Fruit fly (Drosophila melanogaster) whole organism, prepupa: ENCODE data around the gene CG17776.

ENCODE experiments used
- CG11762 ChIP-seq: fragments of 200-800 bp; sonication (Bioruptor generic); optimal IDR thresholded peaks from 3 replicates; lab custom pipeline; 2016; ENCODE audit warnings: missing biosample characterization, missing genetic modification characterization; ENCODE audit not compliant: insufficient read depth
- CG6854 ChIP-seq: fragments of 200-800 bp; sonication (Bioruptor generic); optimal IDR thresholded peaks from 2 replicates; lab custom pipeline; 2017; ENCODE audit warnings: missing biosample characterization, mild to moderate bottlenecking, missing genetic modification characterization
- CG8119 ChIP-seq: fragments of 200-800 bp; sonication (Bioruptor generic); IDR thresholded peaks from 3 replicates; pipeline ENCODE4 v1.3.6; 2022; ENCODE audit warnings: missing biosample characterization, missing genetic modification characterization
- Hr38 ChIP-seq: sonication (Bioruptor generic); optimal IDR thresholded peaks from 2 replicates; lab custom pipeline; 2016; ENCODE audit warnings: missing biosample characterization, missing genetic modification characterization
- OdsH ChIP-seq: fragments of 200-800 bp; sonication (Bioruptor generic); optimal IDR thresholded peaks from 3 replicates; lab custom pipeline; 2016; ENCODE audit warnings: missing biosample characterization, missing genetic modification characterization
- fd85E ChIP-seq: fragments of 200-800 bp; sonication (Bioruptor generic); optimal IDR thresholded peaks from 3 replicates; lab custom pipeline; 2016; ENCODE audit warnings: missing biosample characterization, missing genetic modification characterization

- TF ChIP-seq CG8119 (GFP tag; lab: Robert Waterston, UW) (peak; percentile 53; the same call in 2 of the 3 replicates), Hr38 (no peak), OdsH (peak; percentile 52), CG6854 (no peak), fd85E (GFP tag; lab: Kevin White, UChicago) (no peak), CG11762 (GFP tag; lab: Kevin White, UChicago) (peak; percentile 26)
Measured at dm6 chrX:2196086-2196732, 11.7 kb downstream of the CG17776 start.
